Fruit fly (Drosophila melanogaster): Measurements from ENCODE around the gene nompC.

DNA sequence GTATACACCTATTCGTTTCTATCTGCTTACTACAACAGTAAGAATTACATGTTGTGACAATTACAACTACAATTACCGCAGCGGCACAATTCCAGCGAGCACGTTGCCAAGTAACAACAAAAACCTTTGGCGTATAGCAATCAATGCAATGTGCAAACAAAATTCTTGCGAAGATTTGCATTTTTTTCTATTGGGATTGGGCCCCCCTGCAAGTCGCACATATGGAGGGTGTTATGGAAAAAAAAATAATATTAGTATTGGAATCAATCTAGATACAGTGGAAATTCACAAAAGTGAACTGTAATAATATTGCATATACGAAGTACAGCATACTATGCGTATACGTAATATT, 43.3 kb upstream of the nompC start:
- TF ChIP-seq CG8478 (optimal IDR thresholded peaks at IDR 0.05) = no peak
- no peak for TF ChIP-seq CTCF (optimal IDR thresholded peaks at IDR 0.05)

Measured in S2 (cell line).